Fruit fly (Drosophila melanogaster) whole organism, wandering third instar larva: ENCODE measurements around the gene CG5282.
A peak's percentile ranks its signal among the peaks of the same experiment; 100 is the strongest.

Experiments
- Abd-B ChIP-seq: fragments of >200 bp; optimal IDR thresholded peaks from 2 replicates; lab custom pipeline; 2017; ENCODE audit warnings: missing biosample characterization, missing genetic modification characterization
- CG32264 ChIP-seq: fragments of 200-800 bp; sonication (Bioruptor generic); optimal IDR thresholded peaks from 2 replicates; lab custom pipeline; 2016; ENCODE audit warnings: missing biosample characterization, missing genetic modification characterization
- CG9705 ChIP-seq: fragments of 200-800 bp; sonication (Bioruptor generic); optimal IDR thresholded peaks from 2 replicates; lab custom pipeline; 2018; ENCODE audit warnings: missing biosample characterization, mild to moderate bottlenecking, missing genetic modification characterization
- CrebA ChIP-seq: fragments of 200-800 bp; sonication (Bioruptor generic); optimal IDR thresholded peaks from 2 replicates; lab custom pipeline; 2016; ENCODE audit warnings: missing biosample characterization, mild to moderate bottlenecking, missing genetic modification characterization, borderline replicate concordance
- Dfd ChIP-seq: fragments of >200 bp; optimal IDR thresholded peaks from 2 replicates; lab custom pipeline; 2017; ENCODE audit warnings: missing biosample characterization, missing genetic modification characterization
- Dif ChIP-seq: fragments of 200-275, 200-300 bp; sonication (Bioruptor generic); optimal IDR thresholded peaks from 2 replicates; lab custom pipeline; 2018; ENCODE audit warnings: missing biosample characterization, missing genetic modification characterization; ENCODE audit not compliant: partially characterized antibody
- GATAd ChIP-seq: sonication (Bioruptor generic); optimal IDR thresholded peaks from 2 replicates; lab custom pipeline; 2016; ENCODE audit warnings: missing biosample characterization, missing genetic modification characterization
- HLH106 ChIP-seq: fragments of 200-800 bp; optimal IDR thresholded peaks from 3 replicates; lab custom pipeline; 2019; ENCODE audit warnings: missing biosample characterization, mild to moderate bottlenecking, missing genetic modification characterization, moderate library complexity
- Hnf4 ChIP-seq: fragments of 200-800 bp; sonication (Bioruptor generic); optimal IDR thresholded peaks from 2 replicates; lab custom pipeline; 2016; ENCODE audit warnings: missing biosample characterization, mild to moderate bottlenecking, missing genetic modification characterization
- Hr78 ChIP-seq: fragments of >200 bp; optimal IDR thresholded peaks from 2 replicates; lab custom pipeline; 2017; ENCODE audit warnings: missing biosample characterization, missing genetic modification characterization
- Hr83 ChIP-seq: fragments of 200-300 bp; sonication (Bioruptor generic); optimal IDR thresholded peaks from 2 replicates; lab custom pipeline; 2016; ENCODE audit warnings: missing biosample characterization, mild to moderate bottlenecking, missing genetic modification characterization, moderate library complexity; ENCODE audit not compliant: poor library complexity, severe bottlenecking
- Jra ChIP-seq: sonication (Bioruptor generic); optimal IDR thresholded peaks from 2 replicates; lab custom pipeline; 2016; ENCODE audit warnings: missing biosample characterization, missing genetic modification characterization
- Mio ChIP-seq: sonication (Bioruptor generic); optimal IDR thresholded peaks from 2 replicates; lab custom pipeline; 2016; ENCODE audit warnings: missing biosample characterization, missing genetic modification characterization
- Myc ChIP-seq: fragments of >200 bp; optimal IDR thresholded peaks from 2 replicates; lab custom pipeline; 2017
- N ChIP-seq: fragments of >200 bp; optimal IDR thresholded peaks from 2 replicates; lab custom pipeline; 2018; ENCODE audit warnings: missing biosample characterization, missing external identifiers, missing genetic modification characterization
- OdsH ChIP-seq: fragments of 200-800 bp; sonication (Bioruptor generic); optimal IDR thresholded peaks from 2 replicates; lab custom pipeline; 2016; ENCODE audit warnings: missing biosample characterization, mild to moderate bottlenecking, missing genetic modification characterization
- Rel ChIP-seq, 2 experiments: fragments of 200-800 bp; sonication (Bioruptor generic) in 1 of 2; optimal IDR thresholded peaks; 2 replicates in 1 of 2; 3 replicates in 1 of 2; lab custom pipeline; 2016 to 2019; ENCODE audit warnings: mild to moderate bottlenecking in 2 of 2, missing biosample characterization in 2 of 2, missing genetic modification characterization in 2 of 2, moderate library complexity in 1 of 2
- Sp1 ChIP-seq: fragments of 200-800 bp; sonication (Bioruptor generic); optimal IDR thresholded peaks from 3 replicates; lab custom pipeline; 2019; ENCODE audit warnings: missing biosample characterization, mild to moderate bottlenecking, missing genetic modification characterization, moderate library complexity
- Vsx2 ChIP-seq: fragments of 200-300, 225-300 bp; sonication (Bioruptor generic); optimal IDR thresholded peaks from 2 replicates; lab custom pipeline; 2018; ENCODE audit warnings: missing biosample characterization, missing genetic modification characterization; ENCODE audit not compliant: partially characterized antibody
- br ChIP-seq: fragments of 200-800 bp; sonication (Bioruptor generic); optimal IDR thresholded peaks from 2 replicates; lab custom pipeline; 2016; ENCODE audit warnings: missing biosample characterization, missing genetic modification characterization
- brk ChIP-seq: fragments of 200-800 bp; sonication (Bioruptor generic); optimal IDR thresholded peaks from 2 replicates; lab custom pipeline; 2016; ENCODE audit warnings: missing biosample characterization, mild to moderate bottlenecking, missing genetic modification characterization
- dl ChIP-seq, 2 experiments: fragments of 175-275, 200-275 bp in 1 of 2; fragments of 200-275 bp in 1 of 2; sonication (Bioruptor generic); optimal IDR thresholded peaks; lab custom pipeline; 2018; ENCODE audit warnings: mild to moderate bottlenecking in 2 of 2, missing biosample characterization in 2 of 2, missing genetic modification characterization in 2 of 2, moderate library complexity in 2 of 2; ENCODE audit not compliant: partially characterized antibody in 2 of 2, insufficient read depth in 1 of 2
- dmrt93B ChIP-seq: fragments of 200-800 bp; sonication (Bioruptor generic); optimal IDR thresholded peaks from 2 replicates; lab custom pipeline; 2018; ENCODE audit warnings: missing biosample characterization, mild to moderate bottlenecking, missing genetic modification characterization
- dsf ChIP-seq: sonication (Bioruptor generic); optimal IDR thresholded peaks from 2 replicates; lab custom pipeline; 2016; ENCODE audit warnings: missing biosample characterization, missing genetic modification characterization, borderline replicate concordance
- ey ChIP-seq: fragments of 200-800 bp; sonication (Bioruptor generic); optimal IDR thresholded peaks from 2 replicates; lab custom pipeline; 2016; ENCODE audit warnings: missing biosample characterization, missing genetic modification characterization
- foxo ChIP-seq, 2 experiments: fragments of 200-800 bp; sonication (Bioruptor generic); optimal IDR thresholded peaks; 2 replicates in 1 of 2; 3 replicates in 1 of 2; lab custom pipeline; 2016 to 2017; ENCODE audit warnings: missing biosample characterization in 2 of 2, missing genetic modification characterization in 2 of 2
- fru ChIP-seq: fragments of 200-800 bp; sonication (Bioruptor generic); optimal IDR thresholded peaks from 3 replicates; lab custom pipeline; 2016; ENCODE audit warnings: missing biosample characterization, mild to moderate bottlenecking, missing genetic modification characterization
- h ChIP-seq: fragments of 200-800 bp; sonication (Bioruptor generic); optimal IDR thresholded peaks from 3 replicates; lab custom pipeline; 2016; ENCODE audit warnings: missing biosample characterization, mild to moderate bottlenecking, missing genetic modification characterization
- jim ChIP-seq: fragments of 175-275, 200-325 bp; sonication (Bioruptor generic); optimal IDR thresholded peaks from 2 replicates; lab custom pipeline; 2016; ENCODE audit warnings: missing biosample characterization, mild to moderate bottlenecking, missing genetic modification characterization
- lola ChIP-seq: fragments of >200 bp; optimal IDR thresholded peaks from 2 replicates; lab custom pipeline; 2017; ENCODE audit warnings: missing biosample characterization, missing genetic modification characterization
- pan ChIP-seq: fragments of >200 bp; optimal IDR thresholded peaks from 2 replicates; lab custom pipeline; 2017
- psq ChIP-seq: fragments of 200-800 bp; sonication (Bioruptor generic); optimal IDR thresholded peaks from 3 replicates; lab custom pipeline; 2017; ENCODE audit warnings: missing biosample characterization, mild to moderate bottlenecking, missing genetic modification characterization, moderate library complexity
- rgr ChIP-seq: fragments of 200-800 bp; sonication (Bioruptor generic); optimal IDR thresholded peaks from 3 replicates; lab custom pipeline; 2016; ENCODE audit warnings: missing biosample characterization, mild to moderate bottlenecking, missing genetic modification characterization
- sage ChIP-seq: fragments of 200-800 bp; sonication (Bioruptor generic); optimal IDR thresholded peaks from 2 replicates; lab custom pipeline; 2016; ENCODE audit warnings: missing biosample characterization, mild to moderate bottlenecking, missing genetic modification characterization
- sv ChIP-seq: fragments of 200-800 bp; sonication (Bioruptor generic); optimal IDR thresholded peaks from 3 replicates; lab custom pipeline; 2016; ENCODE audit warnings: missing biosample characterization, missing genetic modification characterization
- tai ChIP-seq: sonication (Bioruptor generic); optimal IDR thresholded peaks from 2 replicates; lab custom pipeline; 2016; ENCODE audit warnings: missing biosample characterization, missing genetic modification characterization
- usp ChIP-seq: fragments of >200 bp; optimal IDR thresholded peaks from 2 replicates; lab custom pipeline; 2017; ENCODE audit warnings: missing biosample characterization, missing genetic modification characterization
- woc ChIP-seq: sonication (Bioruptor generic); optimal IDR thresholded peaks from 2 replicates; lab custom pipeline; 2016; ENCODE audit warnings: missing biosample characterization, mild to moderate bottlenecking, missing genetic modification characterization

CG5282 gene

dm6 chr3L:20427449-20427848 lies 1.6 kb upstream of the CG5282 start, which contains the start of gene CG5274:
TSS of gene CG5274 (minus strand) at chr3L:20427666.
- TF ChIP-seq Vsx2 (GFP tag; lab: Kevin White, UChicago) (no peak), brk (GFP tag; lab: Kevin White, UChicago) (no peak), Hr83 (no peak), h (GFP tag; lab: Kevin White, UChicago) (no peak), GATAd (GFP tag; lab: Kevin White, UChicago) (no peak), OdsH (GFP tag; lab: Kevin White, UChicago) (no peak), tai (GFP tag; lab: Kevin White, UChicago) (no peak), fru (no peak), Mio (GFP tag; lab: Kevin White, UChicago) (no peak), Myc (no peak), pan (lab: Kevin White, UChicago) (no peak), Hnf4 (no peak), br (GFP tag; lab: Kevin White, UChicago) (no peak), ey (GFP tag; lab: Kevin White, UChicago) (no peak), jim (GFP tag; lab: Kevin White, UChicago) (no peak)

- TF ChIP-seq Dif (GFP tag; lab: Kevin White, UChicago) (no peak), fru (no peak), Hnf4 (no peak), brk (GFP tag; lab: Kevin White, UChicago) (no peak), woc (GFP tag; lab: Kevin White, UChicago) (no peak), ey (GFP tag; lab: Kevin White, UChicago) (no peak), Hr78 (GFP tag; lab: Kevin White, UChicago) (no peak), Abd-B (GFP tag; lab: Kevin White, UChicago) (no peak), Jra (no peak), sv (GFP tag; lab: Kevin White, UChicago) (no peak), CrebA (no peak), jim (GFP tag; lab: Kevin White, UChicago) (no peak), psq (GFP tag; lab: Kevin White, UChicago) (no peak), dl (GFP tag; optimal IDR thresholded peaks at IDR 0.05; lab: Kevin White, UChicago; ENCODE audit: insufficient read depth in 1 of 2, partially characterized antibody in 2 of 2) (no peak)
These were observed 12.6 kb downstream of the CG5282 start, which contains the start of gene zye for dm6 chr3L:20413304-20413703. TSS of gene zye (plus strand) at chr3L:20413604.

DNA sequence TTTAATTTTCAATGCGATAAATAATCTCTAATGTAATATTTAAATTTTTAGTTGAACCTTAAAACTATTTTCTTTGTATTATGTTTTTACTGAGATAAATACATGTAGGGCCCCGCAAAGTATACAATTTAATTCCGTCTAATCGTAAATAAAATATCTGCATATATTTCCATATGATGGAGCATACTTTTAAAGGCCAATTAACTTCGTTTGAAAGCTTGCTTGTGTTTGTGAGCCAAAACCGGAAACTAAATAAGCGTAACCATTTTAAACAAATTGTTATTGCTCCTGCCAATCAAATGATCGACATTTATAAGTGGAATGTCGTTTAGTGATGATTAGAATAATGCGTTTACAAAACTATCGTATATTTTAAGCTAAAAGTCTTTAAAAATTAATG lies 15.1 kb downstream of the CG5282 start:
- no peak for TF ChIP-seq lola (GFP tag; lab: Kevin White, UChicago)
- TF ChIP-seq foxo (GFP tag; optimal IDR thresholded peaks at IDR 0.05; lab: Kevin White, UChicago) = no peak
- no peak for TF ChIP-seq Jra
- no peak for TF ChIP-seq HLH106 (tag; lab: Kevin White, UChicago)
- TF ChIP-seq OdsH (GFP tag; lab: Kevin White, UChicago) = no peak
- no peak for TF ChIP-seq GATAd (GFP tag; lab: Kevin White, UChicago)
- no peak for TF ChIP-seq Hr78 (GFP tag; lab: Kevin White, UChicago)
- no peak for TF ChIP-seq CG32264 (GFP tag; lab: Kevin White, UChicago)
- TF ChIP-seq psq (GFP tag; lab: Kevin White, UChicago) = no peak
- TF ChIP-seq Dfd (GFP tag; lab: Kevin White, UChicago) = no peak
- no peak for TF ChIP-seq Rel (GFP tag; optimal IDR thresholded peaks at IDR 0.05; lab: Kevin White, UChicago)
- no peak for TF ChIP-seq Rel (tag; optimal IDR thresholded peaks at IDR 0.05; lab: Kevin White, UChicago)
- no peak for TF ChIP-seq Sp1 (GFP tag; lab: Kevin White, UChicago)
- no peak for TF ChIP-seq dsf (GFP tag; lab: Kevin White, UChicago)
- TF ChIP-seq sage (GFP tag; lab: Kevin White, UChicago) = no peak
- no peak for TF ChIP-seq Abd-B (GFP tag; lab: Kevin White, UChicago)
- no peak for TF ChIP-seq woc (GFP tag; lab: Kevin White, UChicago)
- no peak for TF ChIP-seq tai (GFP tag; lab: Kevin White, UChicago)
- no peak for TF ChIP-seq pan (lab: Kevin White, UChicago)
- TF ChIP-seq CG9705 (GFP tag; lab: Kevin White, UChicago) = no peak
- no peak for TF ChIP-seq Hr83
- no peak for TF ChIP-seq Hnf4
- no peak for TF ChIP-seq Dif (GFP tag; lab: Kevin White, UChicago)
- TF ChIP-seq Vsx2 (GFP tag; lab: Kevin White, UChicago) = peak; percentile 93
- peak; percentile 27 for TF ChIP-seq Myc
- TF ChIP-seq sv (GFP tag; lab: Kevin White, UChicago) = no peak
- no peak for TF ChIP-seq jim (GFP tag; lab: Kevin White, UChicago)
- peak; percentile 7 for TF ChIP-seq rgr (GFP tag; lab: Kevin White, UChicago)
- TF ChIP-seq CrebA = no peak
- no peak for TF ChIP-seq dl (GFP tag; optimal IDR thresholded peaks at IDR 0.05; lab: Kevin White, UChicago; ENCODE audit: insufficient read depth in 1 of 2, partially characterized antibody in 2 of 2)
- TF ChIP-seq h (GFP tag; lab: Kevin White, UChicago) = no peak
- no peak for TF ChIP-seq br (GFP tag; lab: Kevin White, UChicago)
- peak; percentile 2 for TF ChIP-seq fru
- TF ChIP-seq dmrt93B (GFP tag; lab: Kevin White, UChicago) = no peak
- no peak for TF ChIP-seq Mio (GFP tag; lab: Kevin White, UChicago)
- TF ChIP-seq brk (GFP tag; lab: Kevin White, UChicago) = no peak
- TF ChIP-seq N (GFP tag; lab: Kevin White, UChicago) = peak; percentile 11
- TF ChIP-seq usp (GFP tag; lab: Kevin White, UChicago) = no peak
